Worm (Caenorhabditis elegans) whole organism, young adult: Measurements from ENCODE around the gene wdfy-2.

Experiments
- D2030.7 ChIP-seq: fragments of 200-800 bp; sonication (Bioruptor generic); IDR thresholded peaks from 2 replicates; pipeline ENCODE4 v1.3.6; 2022; ENCODE audit warnings: missing genetic modification reagents, missing genetic modification characterization, missing compliant biosample characterization
- ama-1 ChIP-seq, 3 experiments: fragments of 150-350 bp in 1 of 3; sonication (generic microtip) in 2 of 3; optimal IDR thresholded peaks; 2 replicates each; lab custom pipeline; 2014 to 2018; ENCODE audit warnings: missing biosample characterization in 2 of 3, missing genetic modification characterization in 2 of 3, missing genetic modification reagents in 2 of 3
- bed-2 ChIP-seq: fragments of 200-800 bp; sonication (Bioruptor generic); IDR thresholded peaks from 2 replicates; pipeline ENCODE4 v1.3.6; 2022; ENCODE audit warnings: missing genetic modification reagents, missing genetic modification characterization, missing compliant biosample characterization
- dpl-1 ChIP-seq: fragments of 150-350 bp; optimal IDR thresholded peaks from 2 replicates; lab custom pipeline; 2014; ENCODE audit warnings: missing biosample characterization, missing genetic modification reagents, missing genetic modification characterization
- lin-26 ChIP-seq: fragments of 200-800 bp; sonication (Bioruptor generic); IDR thresholded peaks from 2 replicates; pipeline ENCODE4 v1.3.6; 2022; ENCODE audit warnings: missing genetic modification reagents, missing genetic modification characterization, missing compliant biosample characterization
- snpc-4 ChIP-seq, 5 experiments: fragments of 150-350 bp in 1 of 5; sonication (generic microtip) in 4 of 5; optimal IDR thresholded peaks; 2 replicates each; lab custom pipeline; 2014 to 2018; ENCODE audit warnings: missing genetic modification characterization in 5 of 5, missing biosample characterization in 3 of 5, antibody characterized with exemption in 2 of 5, mild to moderate bottlenecking in 2 of 5, missing compliant biosample characterization in 2 of 5, missing genotype in 2 of 5, moderate library complexity in 2 of 5, missing genetic modification reagents in 1 of 5

DNA sequence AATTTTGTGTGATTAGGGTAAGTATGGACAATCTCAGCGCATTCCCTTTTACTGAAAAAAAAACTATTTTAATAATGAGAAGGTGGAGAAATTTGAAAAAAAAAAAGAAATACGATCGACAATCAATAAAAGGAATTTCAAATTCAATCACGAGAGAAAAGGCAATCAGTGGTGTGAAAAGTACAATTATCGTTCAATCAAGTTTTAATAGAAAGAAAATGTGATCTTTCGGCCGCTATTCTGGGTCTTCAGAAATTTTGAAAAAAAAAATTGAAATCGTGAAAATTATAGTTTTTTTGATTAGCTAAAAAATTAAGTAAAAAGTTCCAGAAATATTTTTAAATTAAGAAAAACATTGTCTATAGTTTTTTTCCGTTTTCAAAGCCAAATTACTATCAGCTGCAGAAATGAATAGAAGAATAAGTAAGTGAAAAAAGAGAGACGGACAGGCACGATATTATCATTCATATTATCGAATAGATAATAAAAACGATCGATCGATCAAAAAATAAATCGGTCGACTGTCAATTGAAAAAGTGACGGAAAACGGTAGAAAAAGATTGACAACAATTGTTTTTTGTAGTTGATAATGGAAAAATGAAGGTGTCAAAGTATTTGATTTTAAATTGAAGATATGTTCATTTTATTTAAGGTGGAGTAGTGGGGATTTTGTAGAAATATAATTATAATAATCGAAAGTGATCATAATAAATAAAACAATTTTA lies 39.5 kb upstream of the wdfy-2 start, which contains the start of gene gldi-3:
- TF ChIP-seq dpl-1 (GFP tag; lab: Kevin White, UChicago) (no peak), D2030.7 (GFP tag; lab: Robert Waterston, UW) (no peak), lin-26 (GFP tag; lab: Robert Waterston, UW) (no peak), bed-2 (GFP tag; lab: Robert Waterston, UW) (no peak), ama-1 (optimal IDR thresholded peaks at IDR 0.05; lab: Kevin White, UChicago) (no peak), ama-1 (GFP tag; optimal IDR thresholded peaks at IDR 0.05; lab: Kevin White, UChicago) (no peak), snpc-4 (GFP tag; optimal IDR thresholded peaks at IDR 0.05; lab: Kevin White, UChicago) (no peak), snpc-4 (tag; optimal IDR thresholded peaks at IDR 0.05; lab: Kevin White, UChicago) (no peak)
